Worm (Caenorhabditis elegans) whole organism, mixed stage, embryonic: Measurements from ENCODE around the gene hcp-2.

Experiments
- M03D4.4 ChIP-seq: sonication (generic microtip); optimal IDR thresholded peaks from 2 replicates; lab custom pipeline; 2017; ENCODE audit warnings: mild to moderate bottlenecking, missing genetic modification characterization, missing compliant biosample characterization
- bed-3 ChIP-seq: fragments of 200-800 bp; sonication (Bioruptor generic); optimal IDR thresholded peaks from 3 replicates; lab custom pipeline; 2018; ENCODE audit warnings: mild to moderate bottlenecking, missing genetic modification characterization, moderate library complexity, missing compliant biosample characterization
- ceh-39 ChIP-seq: fragments of 150-350 bp; optimal IDR thresholded peaks from 2 replicates; lab custom pipeline; 2014; ENCODE audit warnings: missing biosample characterization, missing genetic modification characterization
- ceh-43 ChIP-seq: fragments of 200-800 bp; sonication (Bioruptor generic); optimal IDR thresholded peaks from 2 replicates; lab custom pipeline; 2018; ENCODE audit warnings: mild to moderate bottlenecking, missing genetic modification characterization, moderate library complexity, missing compliant biosample characterization
- ceh-83 ChIP-seq: fragments of 200-800 bp; sonication (Bioruptor generic); optimal IDR thresholded peaks from 2 replicates; lab custom pipeline; 2018; ENCODE audit warnings: mild to moderate bottlenecking, missing genetic modification characterization, missing compliant biosample characterization
- ces-1 ChIP-seq: fragments of 150-350 bp; optimal IDR thresholded peaks from 2 replicates; lab custom pipeline; 2014; ENCODE audit warnings: missing biosample characterization, missing genetic modification reagents, missing genetic modification characterization
- cnd-1 ChIP-seq: fragments of 200-800 bp; sonication (Bioruptor generic); optimal IDR thresholded peaks from 2 replicates; lab custom pipeline; 2018; ENCODE audit warnings: mild to moderate bottlenecking, missing genetic modification characterization, missing compliant biosample characterization
- drap-1 ChIP-seq: fragments of 200-800 bp; sonication (Bioruptor generic); optimal IDR thresholded peaks from 3 replicates; lab custom pipeline; 2018; ENCODE audit warnings: mild to moderate bottlenecking, missing genetic modification characterization, missing compliant biosample characterization
- elt-1 ChIP-seq: sonication (generic microtip); optimal IDR thresholded peaks from 2 replicates; lab custom pipeline; 2017; ENCODE audit warnings: missing genetic modification characterization, mild to moderate bottlenecking, missing compliant biosample characterization, antibody characterized with exemption, moderate library complexity, borderline replicate concordance; ENCODE audit not compliant: insufficient read depth
- elt-3 ChIP-seq: fragments of 150-350 bp; optimal IDR thresholded peaks from 2 replicates; lab custom pipeline; 2014; ENCODE audit warnings: missing biosample characterization, missing genetic modification characterization
- flh-1 ChIP-seq: fragments of 200-800 bp; sonication (Bioruptor generic); optimal IDR thresholded peaks from 2 replicates; lab custom pipeline; 2018; ENCODE audit warnings: mild to moderate bottlenecking, missing genetic modification characterization, moderate library complexity, missing compliant biosample characterization
- ham-2 ChIP-seq: fragments of 200-800 bp; sonication (Bioruptor generic); optimal IDR thresholded peaks from 2 replicates; lab custom pipeline; 2018; ENCODE audit warnings: mild to moderate bottlenecking, missing genetic modification characterization, missing compliant biosample characterization
- hlh-1 ChIP-seq: fragments of 150-350 bp; optimal IDR thresholded peaks from 2 replicates; lab custom pipeline; 2014; ENCODE audit warnings: missing biosample characterization, missing genetic modification reagents, missing genetic modification characterization
- lin-13 ChIP-seq: fragments of 150-350 bp; optimal IDR thresholded peaks from 2 replicates; lab custom pipeline; 2014; ENCODE audit warnings: missing biosample characterization, missing genetic modification characterization
- lin-32 ChIP-seq: fragments of 200-800 bp; sonication (Bioruptor generic); optimal IDR thresholded peaks from 2 replicates; lab custom pipeline; 2018; ENCODE audit warnings: mild to moderate bottlenecking, missing genetic modification characterization, missing compliant biosample characterization
- lsy-2 ChIP-seq: fragments of 150-350 bp; optimal IDR thresholded peaks from 2 replicates; lab custom pipeline; 2014; ENCODE audit warnings: missing biosample characterization, missing genetic modification characterization
- mab-5 ChIP-seq: fragments of 150-350 bp; optimal IDR thresholded peaks from 2 replicates; lab custom pipeline; 2014; ENCODE audit warnings: missing biosample characterization, missing genetic modification characterization
- mep-1 ChIP-seq: fragments of 150-350 bp; optimal IDR thresholded peaks from 2 replicates; lab custom pipeline; 2017; ENCODE audit warnings: missing biosample characterization, missing genetic modification reagents, missing genetic modification characterization, inconsistent platforms
- mls-2 ChIP-seq: sonication (generic microtip); optimal IDR thresholded peaks from 2 replicates; lab custom pipeline; 2016; ENCODE audit warnings: mild to moderate bottlenecking, missing genetic modification characterization, moderate library complexity, missing compliant biosample characterization
- nhr-12 ChIP-seq: fragments of 150-350 bp; optimal IDR thresholded peaks from 2 replicates; lab custom pipeline; 2014; ENCODE audit warnings: missing biosample characterization, missing genetic modification characterization
- nhr-2 ChIP-seq: fragments of 150-350 bp; optimal IDR thresholded peaks from 2 replicates; lab custom pipeline; 2014; ENCODE audit warnings: missing biosample characterization, missing genetic modification characterization
- nhr-237 ChIP-seq: fragments of 150-350 bp; optimal IDR thresholded peaks from 2 replicates; lab custom pipeline; 2014; ENCODE audit warnings: missing biosample characterization, missing genetic modification characterization
- nhr-28 ChIP-seq: fragments of 150-350 bp; optimal IDR thresholded peaks from 2 replicates; lab custom pipeline; 2014; ENCODE audit warnings: missing biosample characterization, missing genetic modification characterization
- nhr-76 ChIP-seq: sonication (generic microtip); optimal IDR thresholded peaks from 2 replicates; lab custom pipeline; 2017; ENCODE audit warnings: missing biosample characterization, missing genetic modification characterization
- pha-4 ChIP-seq: fragments of 150-350 bp; optimal IDR thresholded peaks from 2 replicates; lab custom pipeline; 2018; ENCODE audit warnings: missing biosample characterization, missing genetic modification reagents, missing genetic modification characterization
- sem-2 ChIP-seq: fragments of 200-800 bp; sonication (Bioruptor generic); optimal IDR thresholded peaks from 2 replicates; lab custom pipeline; 2018; ENCODE audit warnings: mild to moderate bottlenecking, missing genetic modification characterization, missing compliant biosample characterization
- snpc-4 ChIP-seq: fragments of 150-350 bp; optimal IDR thresholded peaks from 2 replicates; lab custom pipeline; 2014; ENCODE audit warnings: missing biosample characterization, missing genetic modification characterization
- sptf-1 ChIP-seq: sonication (generic microtip); optimal IDR thresholded peaks from 2 replicates; lab custom pipeline; 2017; ENCODE audit warnings: mild to moderate bottlenecking, missing genetic modification characterization, moderate library complexity, missing compliant biosample characterization
- tbx-8 ChIP-seq: fragments of 200-800 bp; sonication (Bioruptor generic); optimal IDR thresholded peaks from 2 replicates; lab custom pipeline; 2018; ENCODE audit warnings: mild to moderate bottlenecking, missing genetic modification characterization, moderate library complexity, missing compliant biosample characterization
- unc-120 ChIP-seq: sonication (generic microtip); optimal IDR thresholded peaks from 2 replicates; lab custom pipeline; 2017; ENCODE audit warnings: missing genetic modification characterization, missing compliant biosample characterization; ENCODE audit not compliant: poor library complexity, severe bottlenecking
- unc-39 ChIP-seq: fragments of 150-350 bp; optimal IDR thresholded peaks from 2 replicates; lab custom pipeline; 2014; ENCODE audit warnings: missing biosample characterization, missing genetic modification characterization
- unc-62 ChIP-seq: fragments of 150-350 bp; optimal IDR thresholded peaks from 2 replicates; lab custom pipeline; 2014; ENCODE audit warnings: missing biosample characterization, missing genetic modification reagents, missing genetic modification characterization
- zip-8 ChIP-seq: fragments of 150-350 bp; optimal IDR thresholded peaks from 2 replicates; lab custom pipeline; 2014; ENCODE audit warnings: missing biosample characterization, missing genetic modification characterization

Gene hcp-2

DNA sequence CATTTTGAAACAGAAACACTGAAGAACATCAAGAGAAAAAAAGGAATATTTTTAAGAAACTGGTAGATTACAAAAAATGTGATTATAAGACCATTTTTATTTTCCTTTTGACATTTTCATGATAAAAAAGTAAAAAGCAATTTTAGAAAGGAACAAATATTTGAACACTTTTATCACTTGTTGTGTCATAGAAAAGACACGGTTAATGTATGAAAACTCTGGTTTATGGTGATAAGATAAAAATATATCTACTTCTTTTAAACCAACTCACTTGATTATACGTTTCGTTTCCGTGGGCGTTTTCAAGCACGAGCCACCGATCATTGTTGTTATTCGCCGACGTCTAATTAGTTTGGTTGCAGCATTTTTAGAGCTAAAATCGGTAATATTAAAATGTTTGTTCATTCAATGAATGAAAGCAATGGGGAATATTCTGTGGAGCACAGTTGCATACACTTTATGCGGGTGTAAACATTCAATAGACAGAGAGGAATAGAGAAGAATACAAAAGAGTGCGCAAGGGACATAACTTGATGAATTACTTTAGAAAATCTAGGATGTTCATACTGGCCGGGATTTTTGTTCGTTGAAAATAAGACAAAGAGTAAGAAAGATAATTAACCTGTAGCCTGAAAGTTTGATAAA is 27.7 kb downstream of the hcp-2 start, which contains the start of gene sulp-8:
Gene sulp-8 (minus strand): TSS at position 469 of the 645 bp plus-strand sequence.
- peak; percentile 57 for TF ChIP-seq pha-4 (tag; lab: Kevin White, UChicago)
- no peak for TF ChIP-seq nhr-76 (tag; lab: Kevin White, UChicago)
- TF ChIP-seq, all 35 proteins: peak for 1

DNA sequence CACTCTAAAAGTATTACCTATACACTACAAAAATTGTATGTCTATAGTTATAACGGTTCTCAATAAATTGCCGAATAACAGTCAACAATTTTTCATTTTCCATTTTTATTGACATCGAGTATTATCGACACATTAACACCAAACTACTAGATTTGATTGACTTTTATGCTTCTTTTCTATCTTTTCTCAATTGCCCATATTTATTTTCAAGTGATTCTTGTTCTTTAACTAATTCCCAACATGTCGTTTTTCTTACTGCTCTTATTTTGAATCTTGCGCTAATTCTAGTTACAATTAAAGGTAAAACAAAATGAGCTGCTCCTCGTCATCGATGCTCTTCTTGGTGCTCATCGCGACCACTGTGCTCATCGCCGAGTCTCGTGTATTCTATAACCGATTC is 32.3 kb downstream of the hcp-2 start, which contains the start of gene cthd-1:
Gene cthd-1 (plus strand): TSS at position 301 of the 400 bp plus-strand sequence.
- TF ChIP-seq ceh-83 (no peak), elt-3 (tag; lab: Kevin White, UChicago) (no peak), lin-32 (GFP tag; lab: Kevin White, UChicago) (no peak), cnd-1 (no peak), pha-4 (tag; lab: Kevin White, UChicago) (no peak), snpc-4 (no peak), nhr-2 (tag; lab: Kevin White, UChicago) (no peak), nhr-237 (tag; lab: Kevin White, UChicago) (no peak), unc-120 (no peak), nhr-12 (tag; lab: Kevin White, UChicago) (no peak), sptf-1 (tag; lab: Kevin White, UChicago) (no peak), M03D4.4 (no peak), flh-1 (GFP tag; lab: Kevin White, UChicago) (no peak), nhr-28 (no peak), zip-8 (tag; lab: Kevin White, UChicago) (no peak), lsy-2 (tag; lab: Kevin White, UChicago) (no peak), unc-62 (GFP tag; lab: Kevin White, UChicago) (no peak), ces-1 (no peak), hlh-1 (tag; lab: Kevin White, UChicago) (no peak)
- TF ChIP-seq, all 35 proteins: peak for 0

- TF ChIP-seq ces-1, result no peak
- TF ChIP-seq tbx-8, result no peak
- no peak for TF ChIP-seq mls-2 (tag; lab: Kevin White, UChicago)
- no peak for TF ChIP-seq snpc-4
- no peak for TF ChIP-seq ceh-39 (tag; lab: Kevin White, UChicago)
- no peak for TF ChIP-seq drap-1
- no peak for TF ChIP-seq ceh-43 (GFP tag; lab: Kevin White, UChicago)
- no peak for TF ChIP-seq sem-2 (GFP tag; lab: Kevin White, UChicago)
- TF ChIP-seq nhr-2 (tag; lab: Kevin White, UChicago), result no peak
- TF ChIP-seq nhr-76 (tag; lab: Kevin White, UChicago), result no peak
- TF ChIP-seq mab-5 (tag; lab: Kevin White, UChicago), result no peak
- TF ChIP-seq pha-4 (tag; lab: Kevin White, UChicago), result no peak
- no peak for TF ChIP-seq sptf-1 (tag; lab: Kevin White, UChicago)
Observed at ce11 chrV:9679166-9679565, 33.5 kb downstream of the hcp-2 start, which contains the start of gene ZK287.9. ZK287.9 (plus strand) TSS chrV:9679357.

ce11 chrV:9680260-9680659 is 34.6 kb downstream of the hcp-2 start:
- TF ChIP-seq mab-5 (tag; lab: Kevin White, UChicago), result no peak
- no peak for TF ChIP-seq elt-3 (tag; lab: Kevin White, UChicago)
- no peak for TF ChIP-seq ham-2 (GFP tag; lab: Kevin White, UChicago)
- TF ChIP-seq nhr-76 (tag; lab: Kevin White, UChicago), result no peak
- TF ChIP-seq sem-2 (GFP tag; lab: Kevin White, UChicago), result no peak
- no peak for TF ChIP-seq unc-62 (GFP tag; lab: Kevin White, UChicago)

DNA sequence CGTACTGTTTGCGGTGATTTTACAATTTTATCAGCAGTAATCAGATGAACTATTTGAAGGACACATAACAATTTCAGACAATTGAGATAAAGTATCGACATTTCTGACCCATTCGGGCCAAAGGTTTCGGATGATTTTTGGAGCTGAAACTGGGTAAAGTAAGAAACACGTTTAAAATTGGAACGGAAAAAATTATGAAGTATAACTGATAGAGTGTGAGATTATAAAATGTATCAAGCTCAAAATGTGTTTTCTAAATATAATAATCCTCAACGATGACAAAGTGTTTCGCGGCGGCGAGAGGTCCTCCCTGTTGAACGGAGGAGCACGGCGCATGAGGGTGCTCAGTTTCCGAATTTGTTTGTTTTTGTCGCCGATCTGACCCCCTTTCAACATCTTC is 39.9 kb downstream of the hcp-2 start, which contains the start of gene ZK287.4:
Gene ZK287.4 (minus strand): TSS at position 101 of the 400 bp plus-strand sequence.
- no peak for TF ChIP-seq sptf-1 (tag; lab: Kevin White, UChicago)
- TF ChIP-seq ceh-39 (tag; lab: Kevin White, UChicago), result no peak
- no peak for TF ChIP-seq unc-120
- TF ChIP-seq bed-3 (GFP tag; lab: Kevin White, UChicago), result no peak
- TF ChIP-seq pha-4 (tag; lab: Kevin White, UChicago), result no peak
- no peak for TF ChIP-seq drap-1
- no peak for TF ChIP-seq lin-13 (tag; lab: Kevin White, UChicago)
- TF ChIP-seq nhr-12 (tag; lab: Kevin White, UChicago), result no peak
- TF ChIP-seq M03D4.4, result no peak
- TF ChIP-seq sem-2 (GFP tag; lab: Kevin White, UChicago), result no peak
- no peak for TF ChIP-seq mep-1 (tag; lab: Kevin White, UChicago)
- no peak for TF ChIP-seq unc-39 (tag; lab: Kevin White, UChicago)
- TF ChIP-seq zip-8 (tag; lab: Kevin White, UChicago), result no peak
- no peak for TF ChIP-seq lsy-2 (tag; lab: Kevin White, UChicago)
- no peak for TF ChIP-seq nhr-237 (tag; lab: Kevin White, UChicago)
- no peak for TF ChIP-seq elt-3 (tag; lab: Kevin White, UChicago)
- no peak for TF ChIP-seq elt-1 (tag; lab: Kevin White, UChicago)
